Worm (Caenorhabditis elegans): Measurements from ENCODE around the gene F12A10.1.

The F12A10.1 gene

DNA sequence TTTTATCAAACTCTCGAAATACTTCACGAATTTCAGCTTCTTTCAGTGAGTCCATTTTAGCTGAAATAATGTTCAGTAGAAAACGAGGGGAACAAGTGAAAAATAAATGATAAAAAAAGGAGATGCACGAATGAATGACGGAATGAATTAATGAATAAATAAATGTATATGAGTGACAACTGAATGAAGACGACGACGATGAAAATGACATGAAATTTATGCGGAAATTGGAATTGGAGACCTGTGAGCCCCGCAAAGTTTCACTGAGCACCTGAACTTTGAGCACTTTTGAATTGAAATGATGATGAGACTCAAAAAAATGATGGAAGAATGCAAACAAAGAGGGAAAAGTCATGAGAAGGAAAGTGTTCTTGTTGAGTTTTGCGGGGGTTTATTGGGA, 14.4 kb upstream of the F12A10.1 start, which contains the start of gene cal-8:
TSS of gene cal-8 (minus strand) at position 60 of the 400 bp plus-strand sequence.
- TF ChIP-seq ahr-1 (tag; optimal IDR thresholded peaks at IDR 0.05) (no peak), npax-4 (tag; optimal IDR thresholded peaks at IDR 0.05) (no peak), Y22D7AL.16 (tag; optimal IDR thresholded peaks at IDR 0.05) (no peak), rnt-1 (tag; optimal IDR thresholded peaks at IDR 0.05) (no peak), hlh-13 (GFP tag; optimal IDR thresholded peaks at IDR 0.05) (no peak), lim-6 (tag; optimal IDR thresholded peaks at IDR 0.05) (no peak), tbx-7 (tag; optimal IDR thresholded peaks at IDR 0.05) (no peak), ceh-9 (tag; optimal IDR thresholded peaks at IDR 0.05) (no peak), ets-4 (tag; optimal IDR thresholded peaks at IDR 0.05) (no peak), tbx-2 (tag; optimal IDR thresholded peaks at IDR 0.05) (no peak), ref-2 (tag; optimal IDR thresholded peaks at IDR 0.05) (no peak), pros-1 (tag; optimal IDR thresholded peaks at IDR 0.05) (no peak), sox-4 (tag; optimal IDR thresholded peaks at IDR 0.05) (no peak), pat-9 (tag; optimal IDR thresholded peaks at IDR 0.05) (no peak), lin-11 (tag; optimal IDR thresholded peaks at IDR 0.05) (no peak)

DNA sequence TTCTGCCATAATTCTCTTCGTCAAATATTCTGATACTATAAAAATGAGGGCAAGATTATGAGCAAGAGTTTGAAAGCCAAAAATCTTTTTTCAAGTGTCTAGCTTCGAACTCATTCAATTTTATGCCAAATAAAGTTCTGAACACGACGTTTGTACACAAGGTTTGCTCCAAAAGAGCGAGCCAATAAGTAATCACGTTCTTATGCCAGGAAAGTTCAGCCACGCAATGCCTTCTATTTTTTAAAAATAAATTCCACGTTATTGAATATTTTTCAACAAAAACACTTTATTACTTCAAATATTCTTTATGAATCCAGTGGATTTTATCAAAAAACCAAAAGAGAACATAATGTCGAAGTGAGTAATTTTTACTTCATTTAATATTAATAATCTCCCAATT, 8.5 kb upstream of the F12A10.1 start, which contains the start of gene nep-5:
TSS of gene nep-5 (plus strand) at position 301 of the 400 bp plus-strand sequence.
- TF ChIP-seq ama-1 (optimal IDR thresholded peaks at IDR 0.05) (no peak), ceh-48 (tag; optimal IDR thresholded peaks at IDR 0.05) (no peak), sdc-2 (tag; optimal IDR thresholded peaks at IDR 0.05) (no peak), ceh-9 (tag; optimal IDR thresholded peaks at IDR 0.05) (no peak), ceh-19 (GFP tag; optimal IDR thresholded peaks at IDR 0.05) (no peak), nhr-11 (tag; optimal IDR thresholded peaks at IDR 0.05) (no peak)

DNA sequence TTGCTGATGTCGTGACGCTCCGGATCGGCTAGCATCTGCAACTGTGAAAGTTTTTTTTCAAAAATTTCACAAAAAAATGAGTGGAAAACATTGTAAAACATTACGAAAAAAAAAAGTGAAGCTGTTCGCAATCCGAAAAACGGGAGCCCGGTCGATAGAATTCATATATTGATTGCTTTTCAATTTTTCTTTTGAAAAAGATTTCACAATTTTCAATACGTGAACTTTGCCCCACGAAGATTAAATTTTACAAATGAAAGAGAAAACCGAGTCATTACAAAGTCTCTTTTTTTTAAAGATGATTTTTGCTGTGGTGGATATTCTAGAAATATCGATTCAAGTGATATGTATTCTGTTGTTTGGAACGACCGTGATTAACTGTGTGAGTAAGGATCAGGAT, 1.9 kb upstream of the F12A10.1 start, which contains the start of gene F12A10.6:
TSS of gene F12A10.6 (minus strand) at position 101 of the 400 bp plus-strand sequence.
- no peak for TF ChIP-seq zip-5 (tag; optimal IDR thresholded peaks at IDR 0.05)
- no peak for TF ChIP-seq nfya-1 (tag; optimal IDR thresholded peaks at IDR 0.05)
- TF ChIP-seq dmd-4 (tag; optimal IDR thresholded peaks at IDR 0.05; ENCODE audit: borderline replicate concordance): no peak
- no peak for TF ChIP-seq hlh-6 (tag; optimal IDR thresholded peaks at IDR 0.05)
- no peak for TF ChIP-seq ceh-45 (GFP tag; IDR thresholded peaks at IDR 0.05)

DNA sequence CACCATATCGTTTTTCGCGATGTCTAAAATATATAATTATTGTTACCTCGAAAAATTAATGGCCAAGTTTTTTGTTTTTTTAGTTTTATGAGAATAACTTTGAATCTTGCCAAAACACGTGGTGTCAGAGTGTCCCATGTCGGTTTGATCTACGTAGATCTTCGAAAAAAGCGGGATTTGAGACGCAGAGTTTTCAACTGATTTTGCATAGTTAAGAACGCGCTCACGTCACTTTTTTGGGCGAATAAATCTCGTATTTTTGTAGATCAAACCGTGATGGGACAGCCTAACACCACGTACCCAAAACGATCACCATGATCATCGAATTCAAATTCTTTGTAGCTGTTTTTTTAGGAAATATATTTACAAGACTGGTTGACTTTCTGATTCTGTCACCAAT, 1.2 kb downstream of the F12A10.1 start:
- no peak for TF ChIP-seq sox-4 (tag; optimal IDR thresholded peaks at IDR 0.05)
- TF ChIP-seq zip-5 (tag; optimal IDR thresholded peaks at IDR 0.05): no peak
- no peak for TF ChIP-seq sox-2 (GFP tag; IDR thresholded peaks at IDR 0.05)
- TF ChIP-seq ceh-48 (tag; optimal IDR thresholded peaks at IDR 0.05): no peak
- TF ChIP-seq pha-2 (tag; optimal IDR thresholded peaks at IDR 0.05): no peak
- no peak for TF ChIP-seq sdc-2 (tag; optimal IDR thresholded peaks at IDR 0.05)
- TF ChIP-seq ttx-3 (tag; optimal IDR thresholded peaks at IDR 0.05): no peak
- no peak for TF ChIP-seq dmd-4 (tag; optimal IDR thresholded peaks at IDR 0.05; ENCODE audit: borderline replicate concordance)
- no peak for TF ChIP-seq hlh-30 (tag; optimal IDR thresholded peaks at IDR 0.05; ENCODE audit: insufficient read depth)
- TF ChIP-seq unc-42 (tag; optimal IDR thresholded peaks at IDR 0.05): no peak
- no peak for TF ChIP-seq hlh-13 (GFP tag; optimal IDR thresholded peaks at IDR 0.05)
- TF ChIP-seq Y22D7AL.16 (tag; optimal IDR thresholded peaks at IDR 0.05): no peak
- TF ChIP-seq tbx-2 (tag; optimal IDR thresholded peaks at IDR 0.05): no peak
- TF ChIP-seq ceh-18 (tag; optimal IDR thresholded peaks at IDR 0.05): no peak
- no peak for TF ChIP-seq madf-2 (tag; optimal IDR thresholded peaks at IDR 0.05)

DNA sequence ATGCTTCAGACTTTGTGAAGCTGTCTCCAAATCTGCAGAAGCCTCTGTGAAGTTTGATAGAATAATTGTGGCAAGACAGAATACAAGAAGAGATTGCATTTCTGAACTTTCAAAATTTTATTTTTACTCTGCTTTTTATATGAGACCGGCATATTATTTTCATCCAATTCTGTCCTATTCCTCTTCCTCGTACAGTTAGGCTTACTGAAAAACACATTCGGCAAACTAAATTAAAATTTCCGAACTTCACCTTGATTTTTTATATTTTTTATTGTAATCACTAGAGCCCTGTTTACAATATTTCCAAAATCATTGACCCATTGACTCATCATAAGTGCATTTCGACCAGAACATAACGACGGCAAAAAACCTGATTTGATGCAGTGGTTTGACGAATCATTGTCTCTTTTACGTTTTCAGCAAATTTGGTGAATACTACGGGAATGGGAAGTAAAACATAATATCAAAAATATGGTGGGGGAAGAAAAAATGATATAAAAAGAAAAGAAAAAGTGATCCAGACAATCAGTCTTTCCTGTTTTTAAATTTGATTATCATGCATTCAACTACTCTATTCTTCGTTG, 1.9 kb downstream of the F12A10.1 start, which contains the start of the genes suex-1 and F12A10.9:
TSS of gene suex-1 (minus strand) at position 101 of the 584 bp plus-strand sequence.
TSS of gene F12A10.9 (plus strand) at position 534 of the 584 bp plus-strand sequence.
- TF ChIP-seq nhr-11 (tag; optimal IDR thresholded peaks at IDR 0.05): no peak
- no peak for TF ChIP-seq ceh-34 (tag; optimal IDR thresholded peaks at IDR 0.05)
- TF ChIP-seq ceh-31 (tag; optimal IDR thresholded peaks at IDR 0.05): no peak
- TF ChIP-seq K09A11.1 (tag; optimal IDR thresholded peaks at IDR 0.05; ENCODE audit: insufficient read depth): no peak
- no peak for TF ChIP-seq ceh-22 (tag; optimal IDR thresholded peaks at IDR 0.05)
- TF ChIP-seq nfya-1 (tag; optimal IDR thresholded peaks at IDR 0.05): no peak
- no peak for TF ChIP-seq C38D4.7 (GFP tag; optimal IDR thresholded peaks at IDR 0.05)
- no peak for TF ChIP-seq pag-3 (tag; optimal IDR thresholded peaks at IDR 0.05; ENCODE audit: borderline replicate concordance)
- TF ChIP-seq hlh-13 (GFP tag; optimal IDR thresholded peaks at IDR 0.05): no peak
- TF ChIP-seq ceh-9 (tag; optimal IDR thresholded peaks at IDR 0.05): no peak
- TF ChIP-seq fkh-10 (GFP tag; optimal IDR thresholded peaks at IDR 0.05): no peak
- TF ChIP-seq ceh-6 (GFP tag; optimal IDR thresholded peaks at IDR 0.05): no peak
- TF ChIP-seq ceh-14 (tag; optimal IDR thresholded peaks at IDR 0.05): no peak
- no peak for TF ChIP-seq madf-2 (tag; optimal IDR thresholded peaks at IDR 0.05)
- no peak for TF ChIP-seq tbx-2 (tag; optimal IDR thresholded peaks at IDR 0.05)
- no peak for TF ChIP-seq nhr-232 (tag; optimal IDR thresholded peaks at IDR 0.05)
- TF ChIP-seq sdc-2 (tag; optimal IDR thresholded peaks at IDR 0.05): no peak

Measured in whole organism, late embryonic.